Fruit fly (Drosophila melanogaster) whole organism, wandering third instar larva: Measurements from ENCODE around the gene CG5235.

Experiments
- Abd-B ChIP-seq: fragments of >200 bp; optimal IDR thresholded peaks from 2 replicates; lab custom pipeline; 2017; ENCODE audit warnings: missing biosample characterization, missing genetic modification characterization
- CG32264 ChIP-seq: fragments of 200-800 bp; sonication (Bioruptor generic); optimal IDR thresholded peaks from 2 replicates; lab custom pipeline; 2016; ENCODE audit warnings: missing biosample characterization, missing genetic modification characterization
- CG9705 ChIP-seq: fragments of 200-800 bp; sonication (Bioruptor generic); optimal IDR thresholded peaks from 2 replicates; lab custom pipeline; 2018; ENCODE audit warnings: missing biosample characterization, mild to moderate bottlenecking, missing genetic modification characterization
- CrebA ChIP-seq: fragments of 200-800 bp; sonication (Bioruptor generic); optimal IDR thresholded peaks from 2 replicates; lab custom pipeline; 2016; ENCODE audit warnings: missing biosample characterization, mild to moderate bottlenecking, missing genetic modification characterization, borderline replicate concordance
- Dfd ChIP-seq: fragments of >200 bp; optimal IDR thresholded peaks from 2 replicates; lab custom pipeline; 2017; ENCODE audit warnings: missing biosample characterization, missing genetic modification characterization
- Dif ChIP-seq: fragments of 200-275, 200-300 bp; sonication (Bioruptor generic); optimal IDR thresholded peaks from 2 replicates; lab custom pipeline; 2018; ENCODE audit warnings: missing biosample characterization, missing genetic modification characterization; ENCODE audit not compliant: partially characterized antibody
- GATAd ChIP-seq: sonication (Bioruptor generic); optimal IDR thresholded peaks from 2 replicates; lab custom pipeline; 2016; ENCODE audit warnings: missing biosample characterization, missing genetic modification characterization
- HLH106 ChIP-seq: fragments of 200-800 bp; optimal IDR thresholded peaks from 3 replicates; lab custom pipeline; 2019; ENCODE audit warnings: missing biosample characterization, mild to moderate bottlenecking, missing genetic modification characterization, moderate library complexity
- Hnf4 ChIP-seq: fragments of 200-800 bp; sonication (Bioruptor generic); optimal IDR thresholded peaks from 2 replicates; lab custom pipeline; 2016; ENCODE audit warnings: missing biosample characterization, mild to moderate bottlenecking, missing genetic modification characterization
- Hr78 ChIP-seq: fragments of >200 bp; optimal IDR thresholded peaks from 2 replicates; lab custom pipeline; 2017; ENCODE audit warnings: missing biosample characterization, missing genetic modification characterization
- Hr83 ChIP-seq: fragments of 200-300 bp; sonication (Bioruptor generic); optimal IDR thresholded peaks from 2 replicates; lab custom pipeline; 2016; ENCODE audit warnings: missing biosample characterization, mild to moderate bottlenecking, missing genetic modification characterization, moderate library complexity; ENCODE audit not compliant: poor library complexity, severe bottlenecking
- Jra ChIP-seq: sonication (Bioruptor generic); optimal IDR thresholded peaks from 2 replicates; lab custom pipeline; 2016; ENCODE audit warnings: missing biosample characterization, missing genetic modification characterization
- Mio ChIP-seq: sonication (Bioruptor generic); optimal IDR thresholded peaks from 2 replicates; lab custom pipeline; 2016; ENCODE audit warnings: missing biosample characterization, missing genetic modification characterization
- Myc ChIP-seq: fragments of >200 bp; optimal IDR thresholded peaks from 2 replicates; lab custom pipeline; 2017
- N ChIP-seq: fragments of >200 bp; optimal IDR thresholded peaks from 2 replicates; lab custom pipeline; 2018; ENCODE audit warnings: missing biosample characterization, missing external identifiers, missing genetic modification characterization
- OdsH ChIP-seq: fragments of 200-800 bp; sonication (Bioruptor generic); optimal IDR thresholded peaks from 2 replicates; lab custom pipeline; 2016; ENCODE audit warnings: missing biosample characterization, mild to moderate bottlenecking, missing genetic modification characterization
- Rel ChIP-seq, 2 experiments: fragments of 200-800 bp; sonication (Bioruptor generic) in 1 of 2; optimal IDR thresholded peaks; 2 replicates in 1 of 2; 3 replicates in 1 of 2; lab custom pipeline; 2016 to 2019; ENCODE audit warnings: mild to moderate bottlenecking in 2 of 2, missing biosample characterization in 2 of 2, missing genetic modification characterization in 2 of 2, moderate library complexity in 1 of 2
- Sp1 ChIP-seq: fragments of 200-800 bp; sonication (Bioruptor generic); optimal IDR thresholded peaks from 3 replicates; lab custom pipeline; 2019; ENCODE audit warnings: missing biosample characterization, mild to moderate bottlenecking, missing genetic modification characterization, moderate library complexity
- Vsx2 ChIP-seq: fragments of 200-300, 225-300 bp; sonication (Bioruptor generic); optimal IDR thresholded peaks from 2 replicates; lab custom pipeline; 2018; ENCODE audit warnings: missing biosample characterization, missing genetic modification characterization; ENCODE audit not compliant: partially characterized antibody
- br ChIP-seq: fragments of 200-800 bp; sonication (Bioruptor generic); optimal IDR thresholded peaks from 2 replicates; lab custom pipeline; 2016; ENCODE audit warnings: missing biosample characterization, missing genetic modification characterization
- brk ChIP-seq: fragments of 200-800 bp; sonication (Bioruptor generic); optimal IDR thresholded peaks from 2 replicates; lab custom pipeline; 2016; ENCODE audit warnings: missing biosample characterization, mild to moderate bottlenecking, missing genetic modification characterization
- dl ChIP-seq, 2 experiments: fragments of 175-275, 200-275 bp in 1 of 2; fragments of 200-275 bp in 1 of 2; sonication (Bioruptor generic); optimal IDR thresholded peaks; lab custom pipeline; 2018; ENCODE audit warnings: mild to moderate bottlenecking in 2 of 2, missing biosample characterization in 2 of 2, missing genetic modification characterization in 2 of 2, moderate library complexity in 2 of 2; ENCODE audit not compliant: partially characterized antibody in 2 of 2, insufficient read depth in 1 of 2
- dmrt93B ChIP-seq: fragments of 200-800 bp; sonication (Bioruptor generic); optimal IDR thresholded peaks from 2 replicates; lab custom pipeline; 2018; ENCODE audit warnings: missing biosample characterization, mild to moderate bottlenecking, missing genetic modification characterization
- dsf ChIP-seq: sonication (Bioruptor generic); optimal IDR thresholded peaks from 2 replicates; lab custom pipeline; 2016; ENCODE audit warnings: missing biosample characterization, missing genetic modification characterization, borderline replicate concordance
- ey ChIP-seq: fragments of 200-800 bp; sonication (Bioruptor generic); optimal IDR thresholded peaks from 2 replicates; lab custom pipeline; 2016; ENCODE audit warnings: missing biosample characterization, missing genetic modification characterization
- foxo ChIP-seq, 2 experiments: fragments of 200-800 bp; sonication (Bioruptor generic); optimal IDR thresholded peaks; 2 replicates in 1 of 2; 3 replicates in 1 of 2; lab custom pipeline; 2016 to 2017; ENCODE audit warnings: missing biosample characterization in 2 of 2, missing genetic modification characterization in 2 of 2
- fru ChIP-seq: fragments of 200-800 bp; sonication (Bioruptor generic); optimal IDR thresholded peaks from 3 replicates; lab custom pipeline; 2016; ENCODE audit warnings: missing biosample characterization, mild to moderate bottlenecking, missing genetic modification characterization
- h ChIP-seq: fragments of 200-800 bp; sonication (Bioruptor generic); optimal IDR thresholded peaks from 3 replicates; lab custom pipeline; 2016; ENCODE audit warnings: missing biosample characterization, mild to moderate bottlenecking, missing genetic modification characterization
- jim ChIP-seq: fragments of 175-275, 200-325 bp; sonication (Bioruptor generic); optimal IDR thresholded peaks from 2 replicates; lab custom pipeline; 2016; ENCODE audit warnings: missing biosample characterization, mild to moderate bottlenecking, missing genetic modification characterization
- lola ChIP-seq: fragments of >200 bp; optimal IDR thresholded peaks from 2 replicates; lab custom pipeline; 2017; ENCODE audit warnings: missing biosample characterization, missing genetic modification characterization
- pan ChIP-seq: fragments of >200 bp; optimal IDR thresholded peaks from 2 replicates; lab custom pipeline; 2017
- psq ChIP-seq: fragments of 200-800 bp; sonication (Bioruptor generic); optimal IDR thresholded peaks from 3 replicates; lab custom pipeline; 2017; ENCODE audit warnings: missing biosample characterization, mild to moderate bottlenecking, missing genetic modification characterization, moderate library complexity
- rgr ChIP-seq: fragments of 200-800 bp; sonication (Bioruptor generic); optimal IDR thresholded peaks from 3 replicates; lab custom pipeline; 2016; ENCODE audit warnings: missing biosample characterization, mild to moderate bottlenecking, missing genetic modification characterization
- sage ChIP-seq: fragments of 200-800 bp; sonication (Bioruptor generic); optimal IDR thresholded peaks from 2 replicates; lab custom pipeline; 2016; ENCODE audit warnings: missing biosample characterization, mild to moderate bottlenecking, missing genetic modification characterization
- sv ChIP-seq: fragments of 200-800 bp; sonication (Bioruptor generic); optimal IDR thresholded peaks from 3 replicates; lab custom pipeline; 2016; ENCODE audit warnings: missing biosample characterization, missing genetic modification characterization
- tai ChIP-seq: sonication (Bioruptor generic); optimal IDR thresholded peaks from 2 replicates; lab custom pipeline; 2016; ENCODE audit warnings: missing biosample characterization, missing genetic modification characterization
- usp ChIP-seq: fragments of >200 bp; optimal IDR thresholded peaks from 2 replicates; lab custom pipeline; 2017; ENCODE audit warnings: missing biosample characterization, missing genetic modification characterization
- woc ChIP-seq: sonication (Bioruptor generic); optimal IDR thresholded peaks from 2 replicates; lab custom pipeline; 2016; ENCODE audit warnings: missing biosample characterization, mild to moderate bottlenecking, missing genetic modification characterization

Gene CG5235

dm6 chr3L:16045831-16046336 lies 44.3 kb downstream of the CG5235 start:
- TF ChIP-seq Mio (peak; percentile 82), Hr78 (GFP tag; lab: Kevin White, UChicago) (no peak), Hnf4 (GFP tag; lab: Kevin White, UChicago) (peak; percentile 95), psq (GFP tag; lab: Kevin White, UChicago) (peak; percentile 95), Dif (no peak), Rel (GFP tag; optimal IDR thresholded peaks at IDR 0.05; lab: Kevin White, UChicago) (peak; percentile 94), Rel (tag; optimal IDR thresholded peaks at IDR 0.05; lab: Kevin White, UChicago) (peak; percentile 94), Dfd (GFP tag; lab: Kevin White, UChicago) (no peak), woc (peak; percentile 99), sage (GFP tag; lab: Kevin White, UChicago) (peak; percentile 94), dmrt93B (GFP tag; lab: Kevin White, UChicago) (peak; percentile 71), fru (peak; percentile 97), pan (lab: Kevin White, UChicago) (no peak), dl (GFP tag; optimal IDR thresholded peaks at IDR 0.05; lab: Kevin White, UChicago; ENCODE audit: insufficient read depth in 1 of 2, partially characterized antibody in 2 of 2) (no peak), dsf (peak; percentile 90), rgr (GFP tag; lab: Kevin White, UChicago) (peak; percentile 98), GATAd (GFP tag; lab: Kevin White, UChicago) (peak; percentile 50), HLH106 (tag; lab: Kevin White, UChicago) (peak; percentile 96), lola (GFP tag; lab: Kevin White, UChicago) (no peak), brk (peak; percentile 98), sv (peak; percentile 95), Hr83 (GFP tag; lab: Kevin White, UChicago) (peak; percentile 69), h (GFP tag; lab: Kevin White, UChicago) (peak; percentile 98), tai (GFP tag; lab: Kevin White, UChicago) (peak; percentile 90), CG9705 (GFP tag; lab: Kevin White, UChicago) (peak; percentile 87), OdsH (GFP tag; lab: Kevin White, UChicago) (peak; percentile 97), usp (no peak), N (no peak), Myc (lab: Kevin White, UChicago) (no peak), Jra (GFP tag; lab: Kevin White, UChicago) (peak; percentile 91), Vsx2 (GFP tag; lab: Kevin White, UChicago) (no peak), CG32264 (GFP tag; lab: Kevin White, UChicago) (peak; percentile 95), Sp1 (GFP tag; lab: Kevin White, UChicago) (peak; percentile 97), ey (GFP tag; lab: Kevin White, UChicago) (peak; percentile 97), jim (GFP tag; lab: Kevin White, UChicago) (peak; percentile 2), CrebA (GFP tag; lab: Kevin White, UChicago) (peak; percentile 96), Abd-B (no peak), br (peak; percentile 98), foxo (GFP tag; optimal IDR thresholded peaks at IDR 0.05; lab: Kevin White, UChicago) (peak; percentile 88 to 97)
- TF ChIP-seq, all 38 proteins: peak for 27

- TF ChIP-seq pan (lab: Kevin White, UChicago) (no peak), dl (GFP tag; optimal IDR thresholded peaks at IDR 0.05; lab: Kevin White, UChicago; ENCODE audit: insufficient read depth in 1 of 2, partially characterized antibody in 2 of 2) (no peak), ey (GFP tag; lab: Kevin White, UChicago) (no peak), OdsH (GFP tag; lab: Kevin White, UChicago) (peak; percentile 58), Jra (GFP tag; lab: Kevin White, UChicago) (no peak), Hnf4 (GFP tag; lab: Kevin White, UChicago) (no peak), fru (peak; percentile 17), Abd-B (no peak), rgr (GFP tag; lab: Kevin White, UChicago) (peak; percentile 8), tai (GFP tag; lab: Kevin White, UChicago) (no peak), Rel (GFP tag; optimal IDR thresholded peaks at IDR 0.05; lab: Kevin White, UChicago) (no peak), Rel (tag; optimal IDR thresholded peaks at IDR 0.05; lab: Kevin White, UChicago) (peak; percentile 10), h (GFP tag; lab: Kevin White, UChicago) (peak; percentile 48)
These were observed 44.9 kb downstream of the CG5235 start for dm6 chr3L:16045083-16045830.
